Fruit fly (Drosophila melanogaster) whole organism, embryonic: Measurements from ENCODE around the gene Sbds.
A peak's percentile ranks its signal among the peaks of the same experiment; 100 is the strongest.

Source experiments
- Blimp-1 ChIP-seq: fragments of 200-800 bp; sonication (Bioruptor generic); optimal IDR thresholded peaks from 3 replicates; lab custom pipeline; 2018; ENCODE audit warnings: missing biosample characterization, missing genetic modification characterization, mild to moderate bottlenecking, moderate library complexity, missing genetic modification reagents
- Bteb2 ChIP-seq: fragments of 200-800 bp; sonication (Bioruptor generic); optimal IDR thresholded peaks from 2 replicates; lab custom pipeline; 2016; ENCODE audit warnings: missing biosample characterization, missing genetic modification characterization
- C15 ChIP-seq: fragments of 200-800 bp; sonication (Bioruptor generic); IDR thresholded peaks from 3 replicates; pipeline ENCODE4 v1.3.6; 2022; ENCODE audit warnings: missing biosample characterization, missing genetic modification characterization
- CG10543 ChIP-seq: fragments of 200-800 bp; sonication (Bioruptor generic); optimal IDR thresholded peaks from 3 replicates; lab custom pipeline; 2017; ENCODE audit warnings: missing biosample characterization, mild to moderate bottlenecking, missing genetic modification characterization, moderate library complexity
- CG11504 ChIP-seq: fragments of 200-800 bp; sonication (Bioruptor generic); optimal IDR thresholded peaks from 3 replicates; lab custom pipeline; 2019; ENCODE audit warnings: missing biosample characterization, mild to moderate bottlenecking, missing genetic modification characterization, moderate library complexity
- CG11560 ChIP-seq: fragments of 200-800 bp; sonication (Bioruptor generic); IDR thresholded peaks from 3 replicates; pipeline ENCODE4 v1.3.6; 2022; ENCODE audit warnings: missing biosample characterization, missing genetic modification characterization
- CG12236 ChIP-seq: fragments of 200-800 bp; sonication (Bioruptor generic); optimal IDR thresholded peaks from 2 replicates; lab custom pipeline; 2016; ENCODE audit warnings: missing biosample characterization, missing genetic modification characterization
- CG13123 ChIP-seq: fragments of 200-800 bp; sonication (Bioruptor generic); optimal IDR thresholded peaks from 2 replicates; lab custom pipeline; 2016; ENCODE audit warnings: missing biosample characterization, missing genetic modification characterization
- CG13894 ChIP-seq: fragments of 200-800 bp; sonication (Bioruptor generic); optimal IDR thresholded peaks from 3 replicates; lab custom pipeline; 2018; ENCODE audit warnings: missing biosample characterization, mild to moderate bottlenecking, missing genetic modification characterization, moderate library complexity
- CG18011 ChIP-seq: fragments of 200-800 bp; sonication (Bioruptor generic); optimal IDR thresholded peaks from 2 replicates; lab custom pipeline; 2017; ENCODE audit warnings: missing biosample characterization, missing genetic modification characterization, mild to moderate bottlenecking, moderate library complexity, missing genotype
- CG18262 ChIP-seq: fragments of 200-800 bp; optimal IDR thresholded peaks from 3 replicates; lab custom pipeline; 2019; ENCODE audit warnings: missing biosample characterization, mild to moderate bottlenecking, missing genetic modification characterization, moderate library complexity
- CG18764 ChIP-seq: fragments of 200-800 bp; sonication (Bioruptor generic); optimal IDR thresholded peaks from 3 replicates; lab custom pipeline; 2016; ENCODE audit warnings: missing biosample characterization, missing genetic modification characterization
- CG2199 ChIP-seq: fragments of 200-800 bp; sonication (Bioruptor generic); IDR thresholded peaks from 3 replicates; pipeline ENCODE4 v1.3.6; 2022; ENCODE audit warnings: missing biosample characterization, missing genetic modification characterization
- CG2202 ChIP-seq: fragments of 200-800 bp; sonication (Bioruptor generic); optimal IDR thresholded peaks from 2 replicates; lab custom pipeline; 2018; ENCODE audit warnings: missing biosample characterization, mild to moderate bottlenecking, missing genetic modification characterization
- CG30403 ChIP-seq: fragments of 200-800 bp; sonication (Bioruptor generic); optimal IDR thresholded peaks from 3 replicates; lab custom pipeline; 2016; ENCODE audit warnings: missing biosample characterization, missing genetic modification characterization
- CG30431 ChIP-seq: fragments of 200-800 bp; sonication (Bioruptor generic); optimal IDR thresholded peaks from 2 replicates; lab custom pipeline; 2017; ENCODE audit warnings: missing biosample characterization, missing genetic modification characterization
- CG3407 ChIP-seq: fragments of 200-800 bp; sonication (Bioruptor generic); optimal IDR thresholded peaks from 2 replicates; lab custom pipeline; 2018; ENCODE audit warnings: missing biosample characterization, mild to moderate bottlenecking, missing genetic modification characterization
- CG4617 ChIP-seq: fragments of 200-800 bp; sonication (Bioruptor generic); optimal IDR thresholded peaks from 3 replicates; lab custom pipeline; 2016; ENCODE audit warnings: missing biosample characterization, missing genetic modification characterization, borderline replicate concordance
- CG6813 ChIP-seq: fragments of 200-800 bp; sonication (Bioruptor generic); optimal IDR thresholded peaks from 2 replicates; lab custom pipeline; 2017; ENCODE audit warnings: missing biosample characterization, missing genetic modification characterization, mild to moderate bottlenecking, moderate library complexity, missing genetic modification reagents
- CG7786 ChIP-seq: fragments of 200-800 bp; sonication (Bioruptor generic); optimal IDR thresholded peaks from 2 replicates; lab custom pipeline; 2016; ENCODE audit warnings: missing biosample characterization, missing genetic modification characterization
- CG7839 ChIP-seq: fragments of 200-800 bp; sonication (Bioruptor generic); optimal IDR thresholded peaks from 3 replicates; lab custom pipeline; 2018; ENCODE audit warnings: missing biosample characterization, mild to moderate bottlenecking, missing genetic modification characterization, moderate library complexity
- CG8944 ChIP-seq: fragments of 200-800 bp; sonication (Bioruptor generic); optimal IDR thresholded peaks from 3 replicates; lab custom pipeline; 2016; ENCODE audit warnings: missing biosample characterization, missing genetic modification characterization
- Dfd ChIP-seq, 2 experiments: fragments of >200 bp; optimal IDR thresholded peaks; 2 replicates each; lab custom pipeline; 2017; ENCODE audit warnings: missing biosample characterization in 2 of 2, missing genetic modification characterization in 2 of 2
- Doc2 ChIP-seq: fragments of 200-800 bp; sonication (Bioruptor generic); IDR thresholded peaks from 2 replicates; pipeline ENCODE4 v1.3.6; 2022; ENCODE audit warnings: missing biosample characterization, missing genetic modification characterization
- Eip74EF ChIP-seq, 2 experiments: fragments of 200-800 bp in 1 of 2; fragments of >200 bp in 1 of 2; sonication (Bioruptor generic) in 1 of 2; optimal IDR thresholded peaks; 2 replicates each; lab custom pipeline; 2017 to 2019; ENCODE audit warnings: missing biosample characterization in 2 of 2, missing genetic modification characterization in 2 of 2, mild to moderate bottlenecking in 1 of 2, moderate library complexity in 1 of 2
- H15 ChIP-seq: fragments of 200-800 bp; sonication (Bioruptor generic); IDR thresholded peaks from 3 replicates; pipeline ENCODE4 v1.3.6; 2022; ENCODE audit warnings: missing biosample characterization, missing genetic modification characterization
- Hr39 ChIP-seq: fragments of >200 bp; optimal IDR thresholded peaks from 2 replicates; lab custom pipeline; 2017
- Oaz ChIP-seq: fragments of 200-800 bp; sonication (Bioruptor generic); IDR thresholded peaks from 2 replicates; pipeline ENCODE4 v1.3.6; 2022; ENCODE audit warnings: missing biosample characterization, missing genetic modification characterization
- Optix ChIP-seq: fragments of 200-800 bp; sonication (Bioruptor generic); IDR thresholded peaks from 3 replicates; pipeline ENCODE4 v1.3.6; 2022; ENCODE audit warnings: missing biosample characterization, missing genetic modification characterization
- Sox102F ChIP-seq: fragments of 200-800 bp; sonication (Bioruptor generic); optimal IDR thresholded peaks from 2 replicates; lab custom pipeline; 2018; ENCODE audit warnings: missing biosample characterization, mild to moderate bottlenecking, missing genetic modification characterization, moderate library complexity
- Ssrp ChIP-seq: fragments of 200-800 bp; sonication (Bioruptor generic); optimal IDR thresholded peaks from 2 replicates; lab custom pipeline; 2018; ENCODE audit warnings: missing biosample characterization, mild to moderate bottlenecking, missing genetic modification characterization, moderate library complexity
- Taf1 ChIP-seq: fragments of 200-800 bp; sonication (Bioruptor generic); IDR thresholded peaks from 2 replicates; pipeline ENCODE4 v1.3.6; 2022; ENCODE audit warnings: missing biosample characterization, missing genetic modification characterization
- ab ChIP-seq: fragments of 200-800 bp; sonication (Bioruptor generic); optimal IDR thresholded peaks from 2 replicates; lab custom pipeline; 2016; ENCODE audit warnings: missing biosample characterization, missing genetic modification characterization
- bowl ChIP-seq: fragments of 200-800 bp; sonication (Bioruptor generic); IDR thresholded peaks from 2 replicates; pipeline ENCODE4 v1.3.6; 2022; ENCODE audit warnings: missing biosample characterization, missing genetic modification characterization
- chif ChIP-seq, 2 experiments: fragments of 200-800 bp; sonication (Bioruptor generic); optimal IDR thresholded peaks; 3 replicates each; lab custom pipeline; 2016; ENCODE audit warnings: missing biosample characterization in 2 of 2, missing genetic modification characterization in 2 of 2
- chm ChIP-seq: fragments of 200-800 bp; sonication (Bioruptor generic); IDR thresholded peaks from 2 replicates; pipeline ENCODE4 v1.3.6; 2022; ENCODE audit warnings: missing biosample characterization, missing genetic modification characterization
- ci ChIP-seq: fragments of 200-800 bp; sonication (Bioruptor generic); IDR thresholded peaks from 3 replicates; pipeline ENCODE4 v1.3.6; 2022; ENCODE audit warnings: missing biosample characterization, missing genetic modification characterization
- corto ChIP-seq: fragments of 200-800 bp; sonication (Bioruptor generic); optimal IDR thresholded peaks from 2 replicates; lab custom pipeline; 2016; ENCODE audit warnings: missing biosample characterization, mild to moderate bottlenecking, missing genetic modification characterization, moderate library complexity
- eyg ChIP-seq: fragments of 200-800 bp; sonication (Bioruptor generic); optimal IDR thresholded peaks from 3 replicates; lab custom pipeline; 2016; ENCODE audit warnings: missing biosample characterization, missing genetic modification characterization
- fd96Cb ChIP-seq: fragments of 200-800 bp; sonication (Bioruptor generic); optimal IDR thresholded peaks from 2 replicates; lab custom pipeline; 2018; ENCODE audit warnings: missing biosample characterization, mild to moderate bottlenecking, missing genetic modification characterization, moderate library complexity
- fu2 ChIP-seq: fragments of 200-800 bp; sonication (Bioruptor generic); optimal IDR thresholded peaks from 2 replicates; lab custom pipeline; 2016; ENCODE audit warnings: missing biosample characterization, missing genetic modification characterization
- hbn ChIP-seq: fragments of 200-800 bp; sonication (Bioruptor generic); IDR thresholded peaks from 2 replicates; pipeline ENCODE4 v1.3.6; 2022; ENCODE audit warnings: missing biosample characterization, missing genetic modification characterization; ENCODE audit not compliant: partially characterized antibody
- inv ChIP-seq: fragments of 200-800 bp; sonication (Bioruptor generic); IDR thresholded peaks from 2 replicates; pipeline ENCODE4 v1.3.6; 2022; ENCODE audit warnings: missing biosample characterization, missing genetic modification characterization; ENCODE audit not compliant: partially characterized antibody
- jumu ChIP-seq: fragments of 200-800 bp; sonication (Bioruptor generic); optimal IDR thresholded peaks from 3 replicates; lab custom pipeline; 2016; ENCODE audit warnings: missing biosample characterization, missing genetic modification characterization
- lab ChIP-seq: fragments of 200-800 bp; sonication (Bioruptor generic); optimal IDR thresholded peaks from 3 replicates; lab custom pipeline; 2017; ENCODE audit warnings: missing biosample characterization, missing genetic modification characterization, mild to moderate bottlenecking, moderate library complexity, missing genetic modification reagents
- lilli ChIP-seq: fragments of 200-800 bp; sonication (Bioruptor generic); optimal IDR thresholded peaks from 3 replicates; lab custom pipeline; 2016; ENCODE audit warnings: missing biosample characterization, missing genetic modification characterization
- nmo ChIP-seq: fragments of 200-800 bp; sonication (Bioruptor generic); optimal IDR thresholded peaks from 2 replicates; lab custom pipeline; 2018; ENCODE audit warnings: missing biosample characterization, mild to moderate bottlenecking, missing genetic modification characterization, moderate library complexity
- rib ChIP-seq: fragments of 200-800 bp; sonication (Bioruptor generic); IDR thresholded peaks from 2 replicates; pipeline ENCODE4 v1.3.6; 2022; ENCODE audit warnings: missing biosample characterization, missing genetic modification characterization
- run ChIP-seq: fragments of 200-800 bp; sonication (Bioruptor generic); optimal IDR thresholded peaks from 3 replicates; lab custom pipeline; 2018; ENCODE audit warnings: missing biosample characterization, mild to moderate bottlenecking, missing genetic modification characterization
- shn ChIP-seq: fragments of 200-800 bp; sonication (Bioruptor generic); optimal IDR thresholded peaks from 3 replicates; lab custom pipeline; 2016; ENCODE audit warnings: missing biosample characterization, missing genetic modification characterization
- sqz ChIP-seq: fragments of 200-800 bp; sonication (Bioruptor generic); optimal IDR thresholded peaks from 3 replicates; lab custom pipeline; 2018; ENCODE audit warnings: missing biosample characterization, mild to moderate bottlenecking, missing genetic modification characterization

Gene Sbds

DNA sequence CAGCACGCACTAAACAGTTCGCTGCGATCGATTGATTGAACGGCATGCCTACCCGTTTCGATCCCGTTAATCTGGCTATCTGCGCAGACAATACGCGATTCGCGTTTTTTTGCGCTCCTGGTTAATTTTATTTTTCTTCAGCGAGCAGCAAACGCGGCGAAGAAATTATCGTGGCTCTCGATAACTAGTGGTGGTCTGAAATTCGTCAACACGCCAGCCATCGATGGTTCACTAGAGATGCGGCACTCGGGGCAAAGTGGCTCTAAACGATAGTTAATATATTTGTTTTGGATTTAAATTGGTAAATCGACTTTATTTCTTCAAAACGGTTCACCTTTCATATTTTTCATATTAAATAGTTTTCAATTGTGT is 9.8 kb upstream of the Sbds start, which contains the start of gene dikar (continued):
- TF ChIP-seq CG2199 (no peak), fd96Cb (tag; lab: Kevin White, UChicago) (no peak), Optix (GFP tag; lab: Robert Waterston, UW) (0 out of 3 replicates have a peak, but pooled peaks have one; percentile 25), Taf1 (GFP tag; lab: Robert Waterston, UW) (peak; percentile 57), CG11560 (no peak), ci (GFP tag; lab: Robert Waterston, UW) (peak; percentile 61; the same call in 1 of the 3 replicates), rib (peak; percentile 22; the same call in 1 of the 2 replicates), chm (peak; percentile 48; the same call in 1 of the 2 replicates), bowl (GFP tag; lab: Robert Waterston, UW) (no peak), CG30403 (GFP tag; lab: Kevin White, UChicago) (peak; percentile 71), lilli (GFP tag; lab: Kevin White, UChicago) (peak; percentile 62), Eip74EF (GFP tag; optimal IDR thresholded peaks at IDR 0.05; lab: Kevin White, UChicago) (no peak), Dfd (GFP tag; optimal IDR thresholded peaks at IDR 0.05; lab: Kevin White, UChicago) (no peak), CG18764 (GFP tag; lab: Kevin White, UChicago) (no peak), nmo (GFP tag; lab: Kevin White, UChicago) (peak; percentile 66), CG7786 (GFP tag; lab: Kevin White, UChicago) (peak; percentile 28), CG3407 (GFP tag; lab: Kevin White, UChicago) (no peak), CG7839 (tag; lab: Kevin White, UChicago) (no peak), CG18011 (GFP tag; lab: Kevin White, UChicago) (no peak), fu2 (GFP tag; lab: Kevin White, UChicago) (peak; percentile 45), shn (GFP tag; lab: Kevin White, UChicago) (peak; percentile 24), eyg (no peak), Doc2 (GFP tag; lab: Robert Waterston, UW) (no peak), ab (GFP tag; lab: Kevin White, UChicago) (no peak), CG6813 (GFP tag; lab: Kevin White, UChicago) (no peak), CG2202 (tag; lab: Kevin White, UChicago) (no peak), chif (GFP tag; optimal IDR thresholded peaks at IDR 0.05; lab: Kevin White, UChicago) (no peak), CG30431 (GFP tag; lab: Kevin White, UChicago) (no peak), H15 (peak; percentile 70; the same call in 1 of the 3 replicates), corto (GFP tag; lab: Kevin White, UChicago) (no peak), CG13123 (no peak), CG13894 (tag; lab: Kevin White, UChicago) (no peak), run (tag; lab: Kevin White, UChicago) (no peak), Oaz (GFP tag; lab: Robert Waterston, UW) (0 out of 2 replicates have a peak, but pooled peaks have one; percentile 8), Bteb2 (GFP tag; lab: Kevin White, UChicago) (peak; percentile 10), lab (GFP tag; lab: Kevin White, UChicago) (no peak), CG18262 (tag; lab: Kevin White, UChicago) (peak; percentile 61), CG10543 (GFP tag; lab: Kevin White, UChicago) (peak; percentile 31), Ssrp (tag; lab: Kevin White, UChicago) (peak; percentile 26), inv (GFP tag; lab: Robert Waterston, UW) (peak; percentile 86), Hr39 (lab: Kevin White, UChicago) (no peak), CG11504 (tag; lab: Kevin White, UChicago) (no peak), CG4617 (GFP tag; lab: Kevin White, UChicago) (no peak), Sox102F (GFP tag; lab: Kevin White, UChicago) (no peak), CG8944 (GFP tag; lab: Kevin White, UChicago) (peak; percentile 37), C15 (GFP tag; lab: Robert Waterston, UW) (no peak), jumu (GFP tag; lab: Kevin White, UChicago) (peak; percentile 22), Blimp-1 (GFP tag; lab: Kevin White, UChicago) (no peak), hbn (GFP tag; lab: Robert Waterston, UW) (peak; percentile 62), sqz (GFP tag; lab: Kevin White, UChicago) (no peak), CG12236 (GFP tag; lab: Kevin White, UChicago) (no peak)
